Fruit fly (Drosophila melanogaster) whole organism, adult: ENCODE data around the gene CG17321.

ENCODE experiments used
- CG7045 ChIP-seq: fragments of 200-800 bp; sonication (Bioruptor generic); optimal IDR thresholded peaks from 2 replicates; lab custom pipeline; 2017; ENCODE audit warnings: missing biosample characterization, mild to moderate bottlenecking, missing genetic modification characterization
- toe ChIP-seq: fragments of 200-800 bp; sonication (Bioruptor generic); optimal IDR thresholded peaks from 2 replicates; lab custom pipeline; 2016; ENCODE audit warnings: missing biosample characterization, missing genetic modification characterization

dm6 chr2L:18844917-18845509 lies at the start of gene CG17321:
- no peak for TF ChIP-seq toe (GFP tag; lab: Kevin White, UChicago)
- TF ChIP-seq CG7045 (GFP tag; lab: Kevin White, UChicago): no peak
